Worm (Caenorhabditis elegans): ENCODE data around the gene Y57G11C.33.
A peak's percentile ranks its signal among the peaks of the same experiment; 100 is the strongest.

Y57G11C.33 gene

ce11 chrIV:14617985-14618384 lies 38.9 kb upstream of the Y57G11C.33 start:
- TF ChIP-seq ceh-9 (tag; optimal IDR thresholded peaks at IDR 0.05) (no peak), gmeb-2 (tag; optimal IDR thresholded peaks at IDR 0.05) (no peak), unc-86 (tag; optimal IDR thresholded peaks at IDR 0.05) (no peak), ama-1 (optimal IDR thresholded peaks at IDR 0.05) (no peak), K09A11.1 (tag; optimal IDR thresholded peaks at IDR 0.05; ENCODE audit: insufficient read depth) (no peak), sox-2 (GFP tag; IDR thresholded peaks at IDR 0.05) (no peak), pax-1 (tag; optimal IDR thresholded peaks at IDR 0.05) (no peak), ceh-45 (GFP tag; IDR thresholded peaks at IDR 0.05) (no peak), madf-2 (tag; optimal IDR thresholded peaks at IDR 0.05) (no peak), ttx-3 (tag; optimal IDR thresholded peaks at IDR 0.05) (no peak), ceh-22 (tag; optimal IDR thresholded peaks at IDR 0.05) (no peak), C08G9.2 (tag; optimal IDR thresholded peaks at IDR 0.05) (no peak)

DNA sequence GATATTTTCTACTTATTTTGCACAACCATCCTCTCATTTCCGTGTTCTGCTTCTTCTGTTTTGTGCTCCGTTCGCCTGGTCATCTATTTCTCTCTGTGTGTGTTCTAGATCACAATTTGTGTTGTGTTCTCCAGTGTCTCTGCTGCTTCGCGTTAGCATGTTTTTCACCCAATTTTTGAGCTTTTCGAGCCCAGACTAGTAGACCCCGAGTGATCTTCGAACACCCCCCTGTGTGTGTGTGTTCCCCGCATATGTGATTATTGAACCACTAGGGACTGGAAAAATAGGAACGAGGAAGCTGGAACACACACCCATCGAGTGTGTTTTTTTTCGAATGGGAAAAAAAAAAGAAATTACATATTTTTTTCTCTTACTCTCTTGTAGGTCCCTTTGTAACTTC lies 38.3 kb upstream of the Y57G11C.33 start:
- no peak for TF ChIP-seq fkh-6 (tag; optimal IDR thresholded peaks at IDR 0.05)
- no peak for TF ChIP-seq lin-11 (tag; optimal IDR thresholded peaks at IDR 0.05)
- no peak for TF ChIP-seq sdc-2 (tag; optimal IDR thresholded peaks at IDR 0.05)
- no peak for TF ChIP-seq hlh-30 (tag; optimal IDR thresholded peaks at IDR 0.05; ENCODE audit: insufficient read depth)
- no peak for TF ChIP-seq K02D7.2 (tag; optimal IDR thresholded peaks at IDR 0.05)
- TF ChIP-seq unc-86 (tag; optimal IDR thresholded peaks at IDR 0.05) = no peak
- TF ChIP-seq npax-4 (tag; optimal IDR thresholded peaks at IDR 0.05) = no peak
- no peak for TF ChIP-seq tbx-2 (tag; optimal IDR thresholded peaks at IDR 0.05)
- no peak for TF ChIP-seq dve-1 (tag; optimal IDR thresholded peaks at IDR 0.05)
- no peak for TF ChIP-seq sox-2 (GFP tag; IDR thresholded peaks at IDR 0.05)
- no peak for TF ChIP-seq ceh-30 (tag; optimal IDR thresholded peaks at IDR 0.05)
- TF ChIP-seq C08G9.2 (tag; optimal IDR thresholded peaks at IDR 0.05) = no peak
- TF ChIP-seq nhr-232 (tag; optimal IDR thresholded peaks at IDR 0.05) = no peak
- TF ChIP-seq pax-1 (tag; optimal IDR thresholded peaks at IDR 0.05) = no peak
- no peak for TF ChIP-seq ref-2 (tag; optimal IDR thresholded peaks at IDR 0.05)
- no peak for TF ChIP-seq ceh-18 (tag; optimal IDR thresholded peaks at IDR 0.05)
- no peak for TF ChIP-seq tbx-7 (tag; optimal IDR thresholded peaks at IDR 0.05)

- no peak for TF ChIP-seq ceh-24 (tag; optimal IDR thresholded peaks at IDR 0.05)
Measured at ce11 chrIV:14620042-14620441, 36.8 kb upstream of the Y57G11C.33 start.

DNA sequence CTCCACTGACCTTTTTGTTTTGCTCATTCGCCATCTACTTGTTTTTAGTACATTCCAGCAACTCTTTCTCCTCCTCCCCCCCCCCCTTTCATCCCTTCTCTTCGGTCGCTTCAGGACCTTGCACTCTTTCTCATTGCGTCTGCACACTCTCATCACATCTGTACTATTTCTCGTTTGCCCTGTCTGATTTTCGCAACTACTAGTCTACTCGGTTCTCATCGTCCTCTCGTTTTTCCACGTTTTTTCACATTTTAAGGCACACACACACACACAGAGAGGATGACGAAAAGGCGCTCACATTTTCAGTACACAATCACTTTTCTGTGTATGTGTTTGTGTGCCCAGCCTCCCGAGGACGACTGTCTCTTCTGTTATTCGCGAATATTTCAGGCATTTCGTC lies 36.3 kb upstream of the Y57G11C.33 start:
- TF ChIP-seq hlh-6 (tag; optimal IDR thresholded peaks at IDR 0.05) = no peak
- no peak for TF ChIP-seq hlh-30 (tag; optimal IDR thresholded peaks at IDR 0.05; ENCODE audit: insufficient read depth)
- TF ChIP-seq sdc-2 (tag; optimal IDR thresholded peaks at IDR 0.05) = no peak
- no peak for TF ChIP-seq F13H6.1 (tag; optimal IDR thresholded peaks at IDR 0.05)
- TF ChIP-seq ceh-48 (tag; optimal IDR thresholded peaks at IDR 0.05) = no peak
- TF ChIP-seq zip-5 (tag; optimal IDR thresholded peaks at IDR 0.05) = no peak
- no peak for TF ChIP-seq pqm-1 (tag; optimal IDR thresholded peaks at IDR 0.05)
- TF ChIP-seq unc-55 (GFP tag; optimal IDR thresholded peaks at IDR 0.05) = no peak
- peak; percentile 33 for TF ChIP-seq nfya-1 (tag; optimal IDR thresholded peaks at IDR 0.05)
- peak; percentile 48 for TF ChIP-seq ceh-31 (tag; optimal IDR thresholded peaks at IDR 0.05)
- TF ChIP-seq sox-2 (GFP tag; IDR thresholded peaks at IDR 0.05) = no peak
- no peak for TF ChIP-seq elt-4 (tag; optimal IDR thresholded peaks at IDR 0.05)
- no peak for TF ChIP-seq ceh-22 (tag; optimal IDR thresholded peaks at IDR 0.05)
- no peak for TF ChIP-seq ttx-3 (tag; optimal IDR thresholded peaks at IDR 0.05)
- no peak for TF ChIP-seq pax-1 (tag; optimal IDR thresholded peaks at IDR 0.05)
- no peak for TF ChIP-seq pha-2 (tag; optimal IDR thresholded peaks at IDR 0.05)
- no peak for TF ChIP-seq ceh-45 (GFP tag; IDR thresholded peaks at IDR 0.05)
- TF ChIP-seq C08G9.2 (tag; optimal IDR thresholded peaks at IDR 0.05) = no peak
- peak; percentile 28 for TF ChIP-seq ceh-18 (tag; optimal IDR thresholded peaks at IDR 0.05)
- TF ChIP-seq dve-1 (tag; optimal IDR thresholded peaks at IDR 0.05) = no peak
- no peak for TF ChIP-seq tbx-2 (tag; optimal IDR thresholded peaks at IDR 0.05)
- peak; percentile 52 for TF ChIP-seq ceh-19 (GFP tag; optimal IDR thresholded peaks at IDR 0.05)
- TF ChIP-seq ceh-34 (tag; optimal IDR thresholded peaks at IDR 0.05) = peak; percentile 26
- peak; percentile 3 for TF ChIP-seq syd-9 (tag; optimal IDR thresholded peaks at IDR 0.05)
- peak; percentile 12 for TF ChIP-seq K09A11.1 (tag; optimal IDR thresholded peaks at IDR 0.05; ENCODE audit: insufficient read depth)

All from whole organism, late embryonic.